Worm (Caenorhabditis elegans) whole organism, mixed stage, embryonic: ENCODE data around the gene blos-4.

Source experiments
- blmp-1 ChIP-seq: fragments of 150-350 bp; optimal IDR thresholded peaks from 2 replicates; lab custom pipeline; 2014; ENCODE audit warnings: missing biosample characterization, missing genetic modification characterization
- lin-13 ChIP-seq: fragments of 150-350 bp; optimal IDR thresholded peaks from 2 replicates; lab custom pipeline; 2014; ENCODE audit warnings: missing biosample characterization, missing genetic modification characterization
- lsy-2 ChIP-seq: fragments of 150-350 bp; optimal IDR thresholded peaks from 2 replicates; lab custom pipeline; 2014; ENCODE audit warnings: missing biosample characterization, missing genetic modification characterization
- mls-2 ChIP-seq: sonication (generic microtip); optimal IDR thresholded peaks from 2 replicates; lab custom pipeline; 2016; ENCODE audit warnings: mild to moderate bottlenecking, missing genetic modification characterization, moderate library complexity, missing compliant biosample characterization
- nhr-12 ChIP-seq: fragments of 150-350 bp; optimal IDR thresholded peaks from 2 replicates; lab custom pipeline; 2014; ENCODE audit warnings: missing biosample characterization, missing genetic modification characterization
- nhr-237 ChIP-seq: fragments of 150-350 bp; optimal IDR thresholded peaks from 2 replicates; lab custom pipeline; 2014; ENCODE audit warnings: missing biosample characterization, missing genetic modification characterization
- nhr-76 ChIP-seq: sonication (generic microtip); optimal IDR thresholded peaks from 2 replicates; lab custom pipeline; 2017; ENCODE audit warnings: missing biosample characterization, missing genetic modification characterization
- ztf-11 ChIP-seq: fragments of 150-350 bp; optimal IDR thresholded peaks from 2 replicates; lab custom pipeline; 2014; ENCODE audit warnings: missing biosample characterization, missing genetic modification characterization

DNA sequence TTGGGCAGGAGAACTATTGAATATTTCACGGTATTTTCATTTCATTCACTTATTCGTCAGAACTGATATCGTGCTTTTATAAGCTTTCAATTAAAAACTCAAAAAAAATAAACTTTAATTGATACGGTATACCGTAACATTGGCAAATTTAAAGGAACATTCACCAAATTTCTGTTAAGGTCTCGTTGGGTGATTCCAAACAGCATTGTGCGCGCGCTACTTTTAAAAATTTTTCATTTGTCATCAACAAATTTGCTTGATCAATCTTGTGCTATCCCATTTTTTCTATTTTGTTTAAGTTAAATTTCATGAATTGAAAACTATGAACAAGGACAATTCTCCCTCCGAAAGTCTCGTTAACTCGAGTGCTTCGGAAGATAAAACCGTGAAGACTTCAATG, 46.6 kb upstream of the blos-4 start, which contains the start of gene szy-4:
- TF ChIP-seq nhr-237 (tag; lab: Kevin White, UChicago) (no peak), mls-2 (tag; lab: Kevin White, UChicago) (no peak), lin-13 (no peak), nhr-12 (tag; lab: Kevin White, UChicago) (no peak), nhr-76 (tag; lab: Kevin White, UChicago) (no peak), blmp-1 (tag; lab: Kevin White, UChicago) (no peak), ztf-11 (tag; lab: Kevin White, UChicago) (no peak), lsy-2 (tag; lab: Kevin White, UChicago) (no peak)
